Worm (Caenorhabditis elegans) whole organism, L4/young adult: ENCODE results near the gene bre-3.

Source experiments
- W03F9.2 ChIP-seq: fragments of 150-350 bp; optimal IDR thresholded peaks from 2 replicates; lab custom pipeline; 2014; ENCODE audit warnings: missing biosample characterization, missing genetic modification characterization
- dao-5 ChIP-seq: sonication (generic microtip); optimal IDR thresholded peaks from 2 replicates; lab custom pipeline; 2016; ENCODE audit warnings: missing genotype, missing genetic modification characterization, moderate library complexity, missing compliant biosample characterization
- him-1 ChIP-seq: sonication (generic microtip); optimal IDR thresholded peaks from 2 replicates; lab custom pipeline; 2016; ENCODE audit warnings: missing genotype, missing genetic modification reagents, missing genetic modification characterization, missing compliant biosample characterization

ce11 chrIII:9462785-9463467, 22.3 kb downstream of the bre-3 start:
- no peak for TF ChIP-seq him-1 (tag; lab: Kevin White, UChicago)
- no peak for TF ChIP-seq dao-5 (tag; lab: Kevin White, UChicago)
- no peak for TF ChIP-seq W03F9.2 (tag; lab: Kevin White, UChicago)
